Fruit fly (Drosophila melanogaster): ENCODE results near the gene Caf1-180.

Caf1-180 gene

DNA sequence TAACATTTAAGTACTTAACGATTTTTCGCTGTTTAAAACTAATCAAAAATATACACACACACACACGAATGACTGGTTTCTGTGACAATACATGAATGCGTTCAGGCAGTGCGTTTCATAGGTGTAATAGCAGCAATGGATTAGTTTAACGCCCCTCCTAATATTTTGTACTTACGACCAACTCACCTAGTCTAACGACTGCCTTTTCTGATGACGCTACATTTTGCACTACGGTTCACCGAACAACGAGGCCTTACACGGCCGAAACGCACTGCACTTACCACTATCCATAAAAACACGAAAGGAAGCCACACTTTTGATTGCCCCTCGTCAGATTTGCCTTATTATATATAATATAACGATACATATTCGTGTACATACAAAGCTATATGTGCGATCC lies 4.9 kb downstream of the Caf1-180 start (continued):
- no peak for TF ChIP-seq btn (GFP tag; optimal IDR thresholded peaks at IDR 0.05)
- TF ChIP-seq CG15514 (GFP tag; optimal IDR thresholded peaks at IDR 0.05) = no peak
- no peak for TF ChIP-seq CG11085 (GFP tag; IDR thresholded peaks at IDR 0.05)
- no peak for TF ChIP-seq CG15479 (GFP tag; optimal IDR thresholded peaks at IDR 0.05)
- TF ChIP-seq phol (tag; optimal IDR thresholded peaks at IDR 0.05) = peak; percentile 44
- TF ChIP-seq luna (GFP tag; optimal IDR thresholded peaks at IDR 0.05) = no peak
- no peak for TF ChIP-seq Jarid2 (GFP tag; optimal IDR thresholded peaks at IDR 0.05)
- peak; percentile 44 for TF ChIP-seq CG2712 (tag; optimal IDR thresholded peaks at IDR 0.05)
- no peak for TF ChIP-seq CG6654 (GFP tag; optimal IDR thresholded peaks at IDR 0.05)
- no peak for TF ChIP-seq CG14860 (GFP tag; IDR thresholded peaks at IDR 0.05; ENCODE audit: partially characterized antibody)
- TF ChIP-seq gsb (GFP tag; IDR thresholded peaks at IDR 0.05) = no peak
- no peak for TF ChIP-seq Lim3 (GFP tag; IDR thresholded peaks at IDR 0.05)
- peak; percentile 5 for TF ChIP-seq CG2120 (GFP tag; optimal IDR thresholded peaks at IDR 0.05)
- no peak for TF ChIP-seq CG13624 (GFP tag; optimal IDR thresholded peaks at IDR 0.05)
- TF ChIP-seq zen (tag; optimal IDR thresholded peaks at IDR 0.05) = peak; percentile 36
- TF ChIP-seq Opbp (GFP tag; IDR thresholded peaks at IDR 0.05; ENCODE audit: partially characterized antibody) = no peak
- TF ChIP-seq Ets65A (GFP tag) = peak; percentile 81
- no peak for TF ChIP-seq CG14050 (GFP tag; IDR thresholded peaks at IDR 0.05)
- no peak for TF ChIP-seq CG14965 (GFP tag; optimal IDR thresholded peaks at IDR 0.05; ENCODE audit: borderline replicate concordance)
- no peak for TF ChIP-seq sd (tag; optimal IDR thresholded peaks at IDR 0.05)
- no peak for TF ChIP-seq so (GFP tag; IDR thresholded peaks at IDR 0.05)
- TF ChIP-seq CG11504 (tag; optimal IDR thresholded peaks at IDR 0.05) = no peak
- no peak for TF ChIP-seq Dp (GFP tag; optimal IDR thresholded peaks at IDR 0.05)
- TF ChIP-seq aop (GFP tag; IDR thresholded peaks at IDR 0.05) = no peak
- TF ChIP-seq CG2116 (GFP tag; optimal IDR thresholded peaks at IDR 0.05) = no peak
- TF ChIP-seq CG3995 (GFP tag; optimal IDR thresholded peaks at IDR 0.05) = no peak
- no peak for TF ChIP-seq cwo (GFP tag; optimal IDR thresholded peaks at IDR 0.05)
- TF ChIP-seq CG7786 (GFP tag; optimal IDR thresholded peaks at IDR 0.05) = no peak
- TF ChIP-seq D (optimal IDR thresholded peaks at IDR 0.05) = no peak
- no peak for TF ChIP-seq D (GFP tag; optimal IDR thresholded peaks at IDR 0.05)
- peak; percentile 40 for TF ChIP-seq nmo (GFP tag; optimal IDR thresholded peaks at IDR 0.05)
- TF ChIP-seq dmrt99B (tag; optimal IDR thresholded peaks at IDR 0.05) = no peak
- TF ChIP-seq slbo (GFP tag; IDR thresholded peaks at IDR 0.05) = 0 out of 2 replicates have a peak, but pooled peaks have one; percentile 29
- no peak for TF ChIP-seq crc (GFP tag; optimal IDR thresholded peaks at IDR 0.05)
- no peak for TF ChIP-seq CG13894 (tag; optimal IDR thresholded peaks at IDR 0.05)
- 0 out of 2 replicates have a peak, but pooled peaks have one; percentile 22 for TF ChIP-seq sob (GFP tag; IDR thresholded peaks at IDR 0.05)
- TF ChIP-seq sna (GFP tag; IDR thresholded peaks at IDR 0.05; ENCODE audit: partially characterized antibody) = no peak
- TF ChIP-seq CG15269 (tag; optimal IDR thresholded peaks at IDR 0.05) = no peak
- no peak for TF ChIP-seq al (GFP tag; IDR thresholded peaks at IDR 0.05)
- no peak for TF ChIP-seq wor (GFP tag; IDR thresholded peaks at IDR 0.05)
- TF ChIP-seq CG30431 (GFP tag; optimal IDR thresholded peaks at IDR 0.05) = no peak
- no peak for TF ChIP-seq CG6683 (GFP tag; optimal IDR thresholded peaks at IDR 0.05)
- TF ChIP-seq pho (GFP tag; optimal IDR thresholded peaks at IDR 0.05) = no peak
- TF ChIP-seq CG8089 (GFP tag; optimal IDR thresholded peaks at IDR 0.05) = no peak
- peak; percentile 60; the same call in 1 of the 3 replicates for TF ChIP-seq ken (GFP tag; IDR thresholded peaks at IDR 0.05)
- TF ChIP-seq run (tag; optimal IDR thresholded peaks at IDR 0.05) = no peak
- TF ChIP-seq Taf1 (GFP tag; IDR thresholded peaks at IDR 0.05) = no peak
- peak; percentile 44; the same call in 1 of the 2 replicates for TF ChIP-seq CG14014 (GFP tag; IDR thresholded peaks at IDR 0.05)
- no peak for TF ChIP-seq CG42726 (GFP tag; IDR thresholded peaks at IDR 0.05; ENCODE audit: partially characterized antibody)
- TF ChIP-seq her (GFP tag; optimal IDR thresholded peaks at IDR 0.05) = no peak
- no peak for TF ChIP-seq Dip2 (GFP tag; IDR thresholded peaks at IDR 0.05)
- peak; percentile 5 for TF ChIP-seq CG13775 (GFP tag; optimal IDR thresholded peaks at IDR 0.05)
